Fruit fly (Drosophila melanogaster): ENCODE data around the gene MetRS-m.

Gene MetRS-m

DNA sequence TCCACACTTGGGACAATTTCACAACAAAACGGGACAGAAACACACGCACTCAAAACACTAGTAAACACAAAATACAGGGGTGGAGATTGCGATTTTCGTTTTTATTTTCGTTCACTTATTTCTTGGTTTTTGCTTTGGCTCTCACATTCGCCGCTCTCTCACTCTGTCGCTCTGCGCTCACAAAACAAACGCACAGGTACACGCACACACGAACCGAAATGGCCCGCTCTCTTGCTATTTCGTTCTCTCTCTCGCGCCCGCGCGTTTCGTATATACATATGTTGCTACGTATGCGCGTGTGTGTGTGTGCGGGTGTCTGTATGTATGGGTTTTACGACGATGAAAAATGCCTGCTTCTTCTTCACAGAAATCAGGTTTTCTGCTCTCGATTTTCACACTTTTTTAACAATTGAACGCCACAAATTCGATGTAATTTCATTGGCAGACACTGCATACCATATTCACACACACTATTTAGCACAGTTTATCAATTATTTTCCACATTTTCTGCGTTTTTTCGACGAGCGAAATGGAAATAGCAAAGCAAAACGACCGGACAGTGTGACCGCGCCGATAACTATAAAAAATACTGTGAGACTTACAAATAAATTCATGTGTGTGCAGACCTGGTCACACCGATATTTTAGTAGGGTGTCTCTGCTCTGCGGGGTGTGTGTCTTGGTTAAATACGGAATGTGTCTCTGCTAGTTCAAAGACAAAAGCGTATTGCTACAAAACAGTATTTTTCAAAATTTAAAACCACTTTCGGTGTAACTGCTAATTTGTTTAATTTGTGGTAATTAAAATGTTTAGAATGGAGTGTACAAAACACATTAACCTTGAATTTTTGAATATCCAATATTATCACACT, 26.8 kb upstream of the MetRS-m start, which contains the start of gene trx:
Gene trx, minus strand, starts transcription at position 584 of the 871 bp plus-strand sequence.
- peak; percentile 5 for TF ChIP-seq noc (tag; optimal IDR thresholded peaks at IDR 0.05)

DNA sequence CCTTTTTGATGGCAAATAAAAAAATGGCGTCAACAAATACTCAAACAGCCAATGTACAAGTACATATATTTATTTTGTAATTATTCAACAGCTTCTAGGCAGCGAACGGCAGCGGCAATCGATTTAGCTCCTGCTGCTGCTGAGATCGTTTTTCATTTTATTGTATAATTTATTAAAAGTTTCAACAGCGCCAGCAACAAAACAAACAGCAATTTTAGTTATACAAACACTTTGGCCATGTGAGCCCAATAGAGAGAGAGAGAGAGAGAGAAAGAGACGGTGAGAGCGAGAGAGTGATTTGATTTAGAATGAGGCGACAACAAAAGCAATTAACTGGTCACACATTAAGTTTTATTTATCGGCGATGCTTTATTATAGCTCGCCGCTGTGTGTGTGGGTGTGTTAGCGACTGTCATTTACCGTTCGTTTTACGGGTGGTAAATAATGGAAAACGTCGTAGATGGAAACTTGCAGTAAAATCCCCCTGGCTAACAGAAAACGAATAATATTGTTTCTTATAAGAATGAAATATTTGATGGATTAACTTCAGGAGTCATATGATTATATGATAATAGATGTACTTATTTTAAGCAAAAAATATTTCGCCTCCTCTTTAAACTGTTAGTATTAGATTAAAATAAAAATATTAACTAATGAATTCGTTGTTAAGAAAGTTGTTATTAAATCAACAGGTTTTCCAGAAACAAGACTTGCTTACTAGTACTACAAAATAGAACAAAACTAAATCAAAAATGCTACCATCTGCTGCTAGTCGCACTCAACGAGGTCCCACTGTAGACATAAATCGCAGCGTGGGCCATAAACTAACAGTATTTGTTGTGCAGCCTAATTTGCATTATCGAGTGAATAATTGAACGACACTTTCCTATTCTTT, 25.5 kb upstream of the MetRS-m start:
- TF ChIP-seq noc (tag; optimal IDR thresholded peaks at IDR 0.05) = peak; percentile 56

dm6 chr3R:14284422-14284760, 24.6 kb upstream of the MetRS-m start:
- no peak for TF ChIP-seq noc (tag; optimal IDR thresholded peaks at IDR 0.05)

DNA sequence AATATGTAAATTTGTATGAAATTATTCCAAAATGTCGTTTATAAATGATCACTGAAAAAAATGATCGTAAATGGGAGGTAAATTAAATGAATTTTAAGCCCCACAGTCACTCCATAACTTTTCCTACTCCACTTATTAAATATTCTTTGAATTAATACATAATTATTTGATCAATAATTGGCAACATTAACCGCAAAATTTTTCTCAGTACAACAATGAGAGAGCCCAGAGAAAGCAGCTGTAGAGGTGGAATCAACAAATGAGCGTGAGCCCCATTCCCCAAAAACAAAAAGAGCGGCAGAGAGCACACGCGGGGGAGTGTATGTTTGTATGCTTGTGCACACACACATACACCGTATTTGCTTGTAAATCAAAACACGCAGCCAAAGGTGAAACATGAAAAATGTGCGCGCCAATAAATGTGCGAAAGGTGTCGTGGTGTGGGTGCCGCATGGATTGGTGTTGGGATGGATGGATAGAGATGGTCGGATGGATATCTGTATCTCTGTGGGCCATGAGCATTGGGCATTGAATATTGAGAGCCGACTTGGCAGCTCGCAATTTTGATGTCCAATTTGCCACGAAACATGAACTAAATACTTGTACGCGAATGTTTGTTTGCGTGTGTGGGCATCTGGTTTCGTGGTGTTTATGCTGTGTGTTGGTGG, 24.1 kb upstream of the MetRS-m start:
- peak; percentile 99 for TF ChIP-seq noc (tag; optimal IDR thresholded peaks at IDR 0.05)

dm6 chr3R:14283042-14283626, 23.3 kb upstream of the MetRS-m start:
- TF ChIP-seq noc (tag; optimal IDR thresholded peaks at IDR 0.05) = peak; percentile 24

- TF ChIP-seq noc (tag; optimal IDR thresholded peaks at IDR 0.05) = no peak
Observed at dm6 chr3R:14282215-14283041, 22.6 kb upstream of the MetRS-m start.

- TF ChIP-seq noc (tag; optimal IDR thresholded peaks at IDR 0.05) = no peak
Observed at dm6 chr3R:14280324-14280723, 20.5 kb upstream of the MetRS-m start.

- TF ChIP-seq noc (tag; optimal IDR thresholded peaks at IDR 0.05) = no peak
Observed at dm6 chr3R:14279311-14279998, 19.7 kb upstream of the MetRS-m start.

DNA sequence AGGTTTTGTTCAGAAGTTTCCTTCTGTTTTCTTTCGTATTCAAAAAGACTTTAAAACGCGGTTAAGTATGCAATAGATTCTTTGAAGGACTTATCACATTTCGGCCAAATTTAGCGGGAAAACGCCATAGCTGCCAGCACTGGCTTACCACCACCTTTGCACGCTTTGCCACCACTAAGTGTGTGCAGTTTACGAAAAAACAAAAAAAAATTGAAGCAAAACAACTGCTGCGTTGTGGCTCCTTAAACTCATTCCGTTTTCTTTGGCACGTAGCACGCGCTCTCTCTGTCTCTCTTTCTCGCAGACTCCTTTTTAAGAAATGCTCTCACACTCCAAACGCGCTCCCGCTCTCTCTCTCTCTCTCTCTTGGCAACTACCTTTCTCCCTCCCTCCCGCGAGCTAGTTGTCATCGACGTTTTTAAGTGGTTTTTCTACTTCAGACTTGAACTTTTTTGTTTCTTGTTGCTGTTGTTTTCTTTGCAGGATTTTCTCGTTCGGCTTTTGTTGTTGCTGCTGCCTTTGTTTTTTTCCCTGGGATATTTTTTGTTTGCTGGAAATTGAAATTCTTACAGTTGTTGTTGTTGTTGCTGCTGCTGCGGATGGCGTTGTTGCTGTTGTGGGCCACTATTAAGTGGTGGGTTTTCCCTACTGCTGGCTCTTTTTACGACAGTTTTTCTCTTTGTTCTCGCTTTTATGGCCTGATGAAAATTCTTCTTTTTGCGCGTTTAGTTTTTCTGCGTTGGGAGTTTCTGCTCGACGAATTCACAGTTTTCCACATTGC, 18.9 kb upstream of the MetRS-m start:
- TF ChIP-seq noc (tag; optimal IDR thresholded peaks at IDR 0.05) = no peak

dm6 chr3R:14277894-14278522, 18.2 kb upstream of the MetRS-m start:
- no peak for TF ChIP-seq noc (tag; optimal IDR thresholded peaks at IDR 0.05)

DNA sequence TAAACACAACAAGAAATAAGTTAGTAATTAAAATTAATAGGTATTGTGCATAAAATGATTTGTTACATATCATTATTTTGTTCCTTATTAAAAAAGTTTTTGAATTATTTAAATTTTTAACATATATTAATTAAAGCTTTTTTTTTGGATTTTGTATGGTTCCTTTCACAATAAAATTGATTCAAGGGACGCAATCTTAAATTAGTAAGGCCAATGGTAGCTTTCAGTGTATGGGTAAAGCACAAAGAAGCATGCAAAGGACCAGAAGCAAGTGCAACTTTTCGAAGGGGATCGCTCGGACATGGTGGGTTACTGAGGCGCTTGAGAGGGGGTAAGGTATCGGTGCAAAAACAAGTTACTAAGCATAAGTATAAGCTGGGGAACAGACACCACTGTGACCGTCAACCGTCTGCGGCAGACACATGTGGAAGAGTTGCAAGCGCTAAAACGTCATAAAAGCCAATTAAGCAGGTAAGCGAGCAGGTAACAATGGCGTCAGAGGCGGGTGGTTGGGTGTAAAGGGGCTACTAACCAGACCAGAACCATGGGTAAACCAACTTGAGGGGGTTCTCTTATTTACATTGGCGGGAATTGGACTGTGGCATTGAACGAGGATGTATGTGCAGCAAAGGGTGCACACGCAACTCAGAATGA, 15.9 kb upstream of the MetRS-m start:
- no peak for TF ChIP-seq noc (tag; optimal IDR thresholded peaks at IDR 0.05)

DNA sequence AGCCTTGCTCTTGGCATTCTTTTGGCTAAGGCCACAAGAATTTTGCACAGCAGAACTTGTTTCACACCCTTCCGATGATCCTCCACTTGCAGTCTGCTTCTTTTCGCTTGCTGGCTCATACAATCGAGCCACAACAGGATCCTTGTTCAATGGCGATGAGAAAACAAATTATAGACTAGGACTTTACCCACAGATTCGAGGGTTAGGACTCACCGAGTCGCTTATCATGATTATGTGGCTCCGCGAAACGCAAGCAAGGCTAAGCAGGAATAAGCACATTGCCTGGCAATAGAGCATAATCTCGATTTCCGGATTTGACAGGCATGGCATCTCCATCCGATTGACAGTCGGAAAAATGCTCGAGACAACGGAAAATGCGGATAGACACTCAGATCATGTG, 2.3 kb upstream of the MetRS-m start, which contains the start of the genes CG14839 and CG14841:
Gene CG14839, plus strand, starts transcription at position 301 of the 400 bp plus-strand sequence.
Gene CG14841, minus strand, starts transcription at position 332 of the 400 bp plus-strand sequence.
- TF ChIP-seq noc (tag; optimal IDR thresholded peaks at IDR 0.05) = no peak
